Worm (Caenorhabditis elegans) whole organism, L1 larva: ENCODE results near the gene znf-706.

Source experiments
- nhr-237 ChIP-seq: fragments of 150-350 bp; optimal IDR thresholded peaks from 2 replicates; lab custom pipeline; 2014; ENCODE audit warnings: missing biosample characterization, missing genetic modification characterization
- skn-1 ChIP-seq: fragments of 150-350 bp; optimal IDR thresholded peaks from 2 replicates; lab custom pipeline; 2014; ENCODE audit warnings: missing biosample characterization, missing genetic modification characterization
- zag-1 ChIP-seq: fragments of 150-350 bp; optimal IDR thresholded peaks from 2 replicates; lab custom pipeline; 2014; ENCODE audit warnings: missing biosample characterization, missing genetic modification characterization

- no peak for TF ChIP-seq zag-1 (tag; lab: Kevin White, UChicago)
- no peak for TF ChIP-seq nhr-237 (tag; lab: Kevin White, UChicago)
- TF ChIP-seq skn-1 (tag; lab: Kevin White, UChicago) = no peak
Measured at ce11 chrIV:9051510-9052175, 44.4 kb downstream of the znf-706 start.
